Fruit fly (Drosophila melanogaster): ENCODE measurements around the gene Abcd3.

The Abcd3 gene

dm6 chrX:19787921-19788620, 37.5 kb downstream of the Abcd3 start:
- TF ChIP-seq Myc (optimal IDR thresholded peaks at IDR 0.05) (no peak), psq (optimal IDR thresholded peaks at IDR 0.05) (no peak), h (optimal IDR thresholded peaks at IDR 0.05) (no peak), Sin3A (optimal IDR thresholded peaks at IDR 0.05) (no peak), ttk (optimal IDR thresholded peaks at IDR 0.05) (no peak), insv (optimal IDR thresholded peaks at IDR 0.05) (no peak)

- TF ChIP-seq Sin3A (optimal IDR thresholded peaks at IDR 0.05) (no peak), psq (optimal IDR thresholded peaks at IDR 0.05) (no peak), insv (optimal IDR thresholded peaks at IDR 0.05) (no peak), h (optimal IDR thresholded peaks at IDR 0.05) (no peak), Myc (optimal IDR thresholded peaks at IDR 0.05) (no peak), ttk (optimal IDR thresholded peaks at IDR 0.05) (no peak)
Measured at dm6 chrX:19788621-19788944, 38.0 kb downstream of the Abcd3 start.

- TF ChIP-seq insv (optimal IDR thresholded peaks at IDR 0.05) (no peak), Myc (optimal IDR thresholded peaks at IDR 0.05) (no peak), Sin3A (optimal IDR thresholded peaks at IDR 0.05) (no peak), ttk (optimal IDR thresholded peaks at IDR 0.05) (no peak), h (optimal IDR thresholded peaks at IDR 0.05) (no peak), psq (optimal IDR thresholded peaks at IDR 0.05) (no peak)
Measured at dm6 chrX:19791832-19792231, 41.3 kb downstream of the Abcd3 start.

DNA sequence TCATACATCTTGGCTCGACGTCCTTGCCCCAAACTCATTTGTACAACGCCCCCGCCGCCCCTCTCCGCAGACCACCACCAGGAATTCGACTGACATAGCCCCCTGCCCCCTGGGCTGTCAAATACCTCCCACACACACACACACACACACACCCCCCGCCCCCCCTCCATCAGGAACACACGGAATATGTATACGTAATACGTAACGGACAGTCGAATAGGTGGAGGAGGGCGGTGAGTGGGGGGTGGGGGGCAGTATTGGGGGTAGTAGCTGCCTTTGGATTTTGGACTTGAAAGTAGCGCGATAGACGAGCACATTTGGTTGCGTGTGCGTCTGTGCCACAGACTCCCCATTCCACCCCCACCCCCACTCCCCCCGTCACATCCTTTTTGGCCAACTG, 42.0 kb downstream of the Abcd3 start:
- TF ChIP-seq Sin3A (optimal IDR thresholded peaks at IDR 0.05) = no peak
- no peak for TF ChIP-seq psq (optimal IDR thresholded peaks at IDR 0.05)
- TF ChIP-seq h (optimal IDR thresholded peaks at IDR 0.05) = no peak
- no peak for TF ChIP-seq ttk (optimal IDR thresholded peaks at IDR 0.05)
- no peak for TF ChIP-seq insv (optimal IDR thresholded peaks at IDR 0.05)
- no peak for TF ChIP-seq Myc (optimal IDR thresholded peaks at IDR 0.05)

DNA sequence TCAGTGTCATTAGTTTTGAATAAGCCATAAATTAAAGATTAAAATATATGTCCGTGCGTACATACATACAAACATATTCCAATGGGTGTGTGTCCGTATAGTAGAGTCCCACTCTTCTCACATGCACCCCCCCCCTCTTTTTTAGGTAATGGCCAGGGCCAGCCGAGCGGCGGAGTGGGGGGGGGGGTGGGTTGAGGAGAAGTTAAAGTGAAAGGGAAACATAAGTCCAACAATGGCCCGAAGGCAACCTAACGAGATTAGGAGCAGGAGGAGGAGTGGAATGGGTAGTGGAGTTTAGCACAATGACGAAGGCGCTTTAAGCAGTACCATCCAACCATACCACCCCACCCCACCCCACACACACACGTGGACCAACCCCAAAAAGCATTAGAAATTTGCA, 45.2 kb downstream of the Abcd3 start:
- TF ChIP-seq insv (optimal IDR thresholded peaks at IDR 0.05) (no peak), ttk (optimal IDR thresholded peaks at IDR 0.05) (no peak), psq (optimal IDR thresholded peaks at IDR 0.05) (no peak), Myc (optimal IDR thresholded peaks at IDR 0.05) (no peak), h (optimal IDR thresholded peaks at IDR 0.05) (no peak), Sin3A (optimal IDR thresholded peaks at IDR 0.05) (no peak)

DNA sequence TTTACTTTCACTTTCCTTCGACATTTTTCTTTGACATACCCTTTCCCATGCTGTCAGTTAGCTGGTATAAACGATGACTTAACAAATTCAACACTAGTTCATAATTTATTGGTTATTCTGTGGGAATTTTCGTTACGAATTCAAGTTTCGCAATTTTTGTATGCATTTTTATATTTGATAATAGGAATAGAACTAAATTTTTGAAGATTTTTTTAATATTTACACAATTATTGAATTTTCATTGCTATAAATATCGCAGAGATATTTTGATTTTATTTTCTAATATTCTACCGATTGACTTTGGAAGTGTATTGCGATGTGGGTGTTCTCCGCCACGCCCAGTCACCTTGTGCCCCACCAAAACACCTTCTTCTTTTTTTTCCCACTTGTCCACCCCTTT, 55.6 kb downstream of the Abcd3 start:
- TF ChIP-seq ttk (optimal IDR thresholded peaks at IDR 0.05) (no peak), h (optimal IDR thresholded peaks at IDR 0.05) (no peak), insv (optimal IDR thresholded peaks at IDR 0.05) (no peak), Myc (optimal IDR thresholded peaks at IDR 0.05) (no peak), Sin3A (optimal IDR thresholded peaks at IDR 0.05) (no peak), psq (optimal IDR thresholded peaks at IDR 0.05) (no peak)
